Worm (Caenorhabditis elegans) whole organism, mixed stage, embryonic: ENCODE results near the gene ifa-4.

Experiments
- M03D4.4 ChIP-seq: sonication (generic microtip); optimal IDR thresholded peaks from 2 replicates; lab custom pipeline; 2017; ENCODE audit warnings: mild to moderate bottlenecking, missing genetic modification characterization, missing compliant biosample characterization
- bed-3 ChIP-seq: fragments of 200-800 bp; sonication (Bioruptor generic); optimal IDR thresholded peaks from 3 replicates; lab custom pipeline; 2018; ENCODE audit warnings: mild to moderate bottlenecking, missing genetic modification characterization, moderate library complexity, missing compliant biosample characterization
- drap-1 ChIP-seq: fragments of 200-800 bp; sonication (Bioruptor generic); optimal IDR thresholded peaks from 3 replicates; lab custom pipeline; 2018; ENCODE audit warnings: mild to moderate bottlenecking, missing genetic modification characterization, missing compliant biosample characterization
- ham-2 ChIP-seq: fragments of 200-800 bp; sonication (Bioruptor generic); optimal IDR thresholded peaks from 2 replicates; lab custom pipeline; 2018; ENCODE audit warnings: mild to moderate bottlenecking, missing genetic modification characterization, missing compliant biosample characterization
- mab-5 ChIP-seq: fragments of 150-350 bp; optimal IDR thresholded peaks from 2 replicates; lab custom pipeline; 2014; ENCODE audit warnings: missing biosample characterization, missing genetic modification characterization
- nhr-28 ChIP-seq: fragments of 150-350 bp; optimal IDR thresholded peaks from 2 replicates; lab custom pipeline; 2014; ENCODE audit warnings: missing biosample characterization, missing genetic modification characterization
- pha-4 ChIP-seq: fragments of 150-350 bp; optimal IDR thresholded peaks from 2 replicates; lab custom pipeline; 2018; ENCODE audit warnings: missing biosample characterization, missing genetic modification reagents, missing genetic modification characterization
- snpc-4 ChIP-seq: fragments of 150-350 bp; optimal IDR thresholded peaks from 2 replicates; lab custom pipeline; 2014; ENCODE audit warnings: missing biosample characterization, missing genetic modification characterization
- sptf-1 ChIP-seq: sonication (generic microtip); optimal IDR thresholded peaks from 2 replicates; lab custom pipeline; 2017; ENCODE audit warnings: mild to moderate bottlenecking, missing genetic modification characterization, moderate library complexity, missing compliant biosample characterization
- unc-62 ChIP-seq: fragments of 150-350 bp; optimal IDR thresholded peaks from 2 replicates; lab custom pipeline; 2014; ENCODE audit warnings: missing biosample characterization, missing genetic modification reagents, missing genetic modification characterization

- TF ChIP-seq ham-2 (GFP tag; lab: Kevin White, UChicago), result no peak
- TF ChIP-seq pha-4 (tag; lab: Kevin White, UChicago), result no peak
- TF ChIP-seq mab-5, result no peak
- TF ChIP-seq unc-62 (GFP tag; lab: Kevin White, UChicago), result no peak
- TF ChIP-seq bed-3, result no peak
- TF ChIP-seq drap-1 (GFP tag; lab: Kevin White, UChicago), result no peak
- TF ChIP-seq sptf-1 (tag; lab: Kevin White, UChicago), result no peak
- no peak for TF ChIP-seq M03D4.4 (tag; lab: Kevin White, UChicago)
- TF ChIP-seq snpc-4 (tag; lab: Kevin White, UChicago), result no peak
- no peak for TF ChIP-seq nhr-28
Observed at ce11 chrX:4928118-4928517, 12.3 kb upstream of the ifa-4 start.
